Fruit fly (Drosophila melanogaster) whole organism, wandering third instar larva: ENCODE results near the gene CG1637.

Experiments
- CG32264 ChIP-seq: fragments of 200-800 bp; sonication (Bioruptor generic); optimal IDR thresholded peaks from 2 replicates; lab custom pipeline; 2016; ENCODE audit warnings: missing biosample characterization, missing genetic modification characterization
- CG9705 ChIP-seq: fragments of 200-800 bp; sonication (Bioruptor generic); optimal IDR thresholded peaks from 2 replicates; lab custom pipeline; 2018; ENCODE audit warnings: missing biosample characterization, mild to moderate bottlenecking, missing genetic modification characterization
- CrebA ChIP-seq: fragments of 200-800 bp; sonication (Bioruptor generic); optimal IDR thresholded peaks from 2 replicates; lab custom pipeline; 2016; ENCODE audit warnings: missing biosample characterization, mild to moderate bottlenecking, missing genetic modification characterization, borderline replicate concordance
- Dfd ChIP-seq: fragments of >200 bp; optimal IDR thresholded peaks from 2 replicates; lab custom pipeline; 2017; ENCODE audit warnings: missing biosample characterization, missing genetic modification characterization
- Dif ChIP-seq: fragments of 200-275, 200-300 bp; sonication (Bioruptor generic); optimal IDR thresholded peaks from 2 replicates; lab custom pipeline; 2018; ENCODE audit warnings: missing biosample characterization, missing genetic modification characterization; ENCODE audit not compliant: partially characterized antibody
- HLH106 ChIP-seq: fragments of 200-800 bp; optimal IDR thresholded peaks from 3 replicates; lab custom pipeline; 2019; ENCODE audit warnings: missing biosample characterization, mild to moderate bottlenecking, missing genetic modification characterization, moderate library complexity
- Hnf4 ChIP-seq: fragments of 200-800 bp; sonication (Bioruptor generic); optimal IDR thresholded peaks from 2 replicates; lab custom pipeline; 2016; ENCODE audit warnings: missing biosample characterization, mild to moderate bottlenecking, missing genetic modification characterization
- Hr83 ChIP-seq: fragments of 200-300 bp; sonication (Bioruptor generic); optimal IDR thresholded peaks from 2 replicates; lab custom pipeline; 2016; ENCODE audit warnings: missing biosample characterization, mild to moderate bottlenecking, missing genetic modification characterization, moderate library complexity; ENCODE audit not compliant: poor library complexity, severe bottlenecking
- Jra ChIP-seq: sonication (Bioruptor generic); optimal IDR thresholded peaks from 2 replicates; lab custom pipeline; 2016; ENCODE audit warnings: missing biosample characterization, missing genetic modification characterization
- Mio ChIP-seq: sonication (Bioruptor generic); optimal IDR thresholded peaks from 2 replicates; lab custom pipeline; 2016; ENCODE audit warnings: missing biosample characterization, missing genetic modification characterization
- Myc ChIP-seq: fragments of >200 bp; optimal IDR thresholded peaks from 2 replicates; lab custom pipeline; 2017
- N ChIP-seq: fragments of >200 bp; optimal IDR thresholded peaks from 2 replicates; lab custom pipeline; 2018; ENCODE audit warnings: missing biosample characterization, missing external identifiers, missing genetic modification characterization
- OdsH ChIP-seq: fragments of 200-800 bp; sonication (Bioruptor generic); optimal IDR thresholded peaks from 2 replicates; lab custom pipeline; 2016; ENCODE audit warnings: missing biosample characterization, mild to moderate bottlenecking, missing genetic modification characterization
- Rel ChIP-seq, 2 experiments: fragments of 200-800 bp; sonication (Bioruptor generic) in 1 of 2; optimal IDR thresholded peaks; 2 replicates in 1 of 2; 3 replicates in 1 of 2; lab custom pipeline; 2016 to 2019; ENCODE audit warnings: mild to moderate bottlenecking in 2 of 2, missing biosample characterization in 2 of 2, missing genetic modification characterization in 2 of 2, moderate library complexity in 1 of 2
- br ChIP-seq: fragments of 200-800 bp; sonication (Bioruptor generic); optimal IDR thresholded peaks from 2 replicates; lab custom pipeline; 2016; ENCODE audit warnings: missing biosample characterization, missing genetic modification characterization
- brk ChIP-seq: fragments of 200-800 bp; sonication (Bioruptor generic); optimal IDR thresholded peaks from 2 replicates; lab custom pipeline; 2016; ENCODE audit warnings: missing biosample characterization, mild to moderate bottlenecking, missing genetic modification characterization
- dsf ChIP-seq: sonication (Bioruptor generic); optimal IDR thresholded peaks from 2 replicates; lab custom pipeline; 2016; ENCODE audit warnings: missing biosample characterization, missing genetic modification characterization, borderline replicate concordance
- ey ChIP-seq: fragments of 200-800 bp; sonication (Bioruptor generic); optimal IDR thresholded peaks from 2 replicates; lab custom pipeline; 2016; ENCODE audit warnings: missing biosample characterization, missing genetic modification characterization
- foxo ChIP-seq, 2 experiments: fragments of 200-800 bp; sonication (Bioruptor generic); optimal IDR thresholded peaks; 2 replicates in 1 of 2; 3 replicates in 1 of 2; lab custom pipeline; 2016 to 2017; ENCODE audit warnings: missing biosample characterization in 2 of 2, missing genetic modification characterization in 2 of 2
- h ChIP-seq: fragments of 200-800 bp; sonication (Bioruptor generic); optimal IDR thresholded peaks from 3 replicates; lab custom pipeline; 2016; ENCODE audit warnings: missing biosample characterization, mild to moderate bottlenecking, missing genetic modification characterization
- jim ChIP-seq: fragments of 175-275, 200-325 bp; sonication (Bioruptor generic); optimal IDR thresholded peaks from 2 replicates; lab custom pipeline; 2016; ENCODE audit warnings: missing biosample characterization, mild to moderate bottlenecking, missing genetic modification characterization
- lola ChIP-seq: fragments of >200 bp; optimal IDR thresholded peaks from 2 replicates; lab custom pipeline; 2017; ENCODE audit warnings: missing biosample characterization, missing genetic modification characterization
- pan ChIP-seq: fragments of >200 bp; optimal IDR thresholded peaks from 2 replicates; lab custom pipeline; 2017
- psq ChIP-seq: fragments of 200-800 bp; sonication (Bioruptor generic); optimal IDR thresholded peaks from 3 replicates; lab custom pipeline; 2017; ENCODE audit warnings: missing biosample characterization, mild to moderate bottlenecking, missing genetic modification characterization, moderate library complexity
- rgr ChIP-seq: fragments of 200-800 bp; sonication (Bioruptor generic); optimal IDR thresholded peaks from 3 replicates; lab custom pipeline; 2016; ENCODE audit warnings: missing biosample characterization, mild to moderate bottlenecking, missing genetic modification characterization
- sage ChIP-seq: fragments of 200-800 bp; sonication (Bioruptor generic); optimal IDR thresholded peaks from 2 replicates; lab custom pipeline; 2016; ENCODE audit warnings: missing biosample characterization, mild to moderate bottlenecking, missing genetic modification characterization
- sv ChIP-seq: fragments of 200-800 bp; sonication (Bioruptor generic); optimal IDR thresholded peaks from 3 replicates; lab custom pipeline; 2016; ENCODE audit warnings: missing biosample characterization, missing genetic modification characterization
- tai ChIP-seq: sonication (Bioruptor generic); optimal IDR thresholded peaks from 2 replicates; lab custom pipeline; 2016; ENCODE audit warnings: missing biosample characterization, missing genetic modification characterization
- usp ChIP-seq: fragments of >200 bp; optimal IDR thresholded peaks from 2 replicates; lab custom pipeline; 2017; ENCODE audit warnings: missing biosample characterization, missing genetic modification characterization
- woc ChIP-seq: sonication (Bioruptor generic); optimal IDR thresholded peaks from 2 replicates; lab custom pipeline; 2016; ENCODE audit warnings: missing biosample characterization, mild to moderate bottlenecking, missing genetic modification characterization

The CG1637 gene

dm6 chrX:10926245-10926644 is 48.6 kb upstream of the CG1637 start:
- no peak for TF ChIP-seq lola (GFP tag; lab: Kevin White, UChicago)
- no peak for TF ChIP-seq woc (GFP tag; lab: Kevin White, UChicago)
- no peak for TF ChIP-seq jim
- TF ChIP-seq Mio = no peak
- no peak for TF ChIP-seq h (GFP tag; lab: Kevin White, UChicago)
- TF ChIP-seq Dfd (GFP tag; lab: Kevin White, UChicago) = no peak
- TF ChIP-seq dsf (GFP tag; lab: Kevin White, UChicago) = no peak
- no peak for TF ChIP-seq pan (lab: Kevin White, UChicago)
- TF ChIP-seq CrebA (GFP tag; lab: Kevin White, UChicago) = no peak
- no peak for TF ChIP-seq Jra
- TF ChIP-seq Hr83 (GFP tag; lab: Kevin White, UChicago) = no peak
- no peak for TF ChIP-seq Myc (lab: Kevin White, UChicago)

- TF ChIP-seq OdsH (GFP tag; lab: Kevin White, UChicago) (no peak), usp (GFP tag; lab: Kevin White, UChicago) (peak; percentile 56)
These were observed 46.1 kb upstream of the CG1637 start, which contains the start of gene v for dm6 chrX:10923711-10924281. v (plus strand) TSS chrX:10923972.

dm6 chrX:10922178-10922577 is 44.5 kb upstream of the CG1637 start:
- TF ChIP-seq psq (GFP tag; lab: Kevin White, UChicago) (no peak), Mio (no peak), usp (GFP tag; lab: Kevin White, UChicago) (no peak), sage (no peak), jim (no peak)

dm6 chrX:10921665-10922064 is 44.0 kb upstream of the CG1637 start:
- TF ChIP-seq Jra (no peak), lola (GFP tag; lab: Kevin White, UChicago) (no peak), br (no peak), brk (no peak), CG9705 (GFP tag; lab: Kevin White, UChicago) (no peak), N (no peak)

dm6 chrX:10912585-10912984 is 34.9 kb upstream of the CG1637 start:
- peak; percentile 61 for TF ChIP-seq Dfd (GFP tag; lab: Kevin White, UChicago)
- TF ChIP-seq HLH106 = no peak

dm6 chrX:10906222-10906866 is 28.7 kb upstream of the CG1637 start:
- TF ChIP-seq Jra (no peak), Dfd (GFP tag; lab: Kevin White, UChicago) (peak; percentile 36)

dm6 chrX:10905467-10905866 is 27.8 kb upstream of the CG1637 start, which contains the start of gene CG43901:
CG43901 (plus strand) TSS chrX:10905767.
- TF ChIP-seq foxo (GFP tag; optimal IDR thresholded peaks at IDR 0.05; lab: Kevin White, UChicago) (no peak), CG32264 (GFP tag; lab: Kevin White, UChicago) (no peak), br (no peak), brk (no peak), sv (GFP tag; lab: Kevin White, UChicago) (no peak), lola (GFP tag; lab: Kevin White, UChicago) (no peak), Hnf4 (GFP tag; lab: Kevin White, UChicago) (no peak), CG9705 (GFP tag; lab: Kevin White, UChicago) (no peak), Dfd (GFP tag; lab: Kevin White, UChicago) (no peak), pan (lab: Kevin White, UChicago) (no peak), Rel (GFP tag; optimal IDR thresholded peaks at IDR 0.05; lab: Kevin White, UChicago) (no peak), Rel (tag; optimal IDR thresholded peaks at IDR 0.05; lab: Kevin White, UChicago) (no peak), psq (GFP tag; lab: Kevin White, UChicago) (no peak), rgr (GFP tag; lab: Kevin White, UChicago) (no peak), Dif (GFP tag; lab: Kevin White, UChicago) (no peak), tai (no peak), ey (no peak)
